Fruit fly (Drosophila melanogaster): ENCODE measurements around the gene CG33648.

The CG33648 gene

dm6 chr2L:14502578-14503426 lies 21.3 kb upstream of the CG33648 start (continued):
- TF ChIP-seq bcd (GFP tag; optimal IDR thresholded peaks at IDR 0.05), result peak; percentile 90
- TF ChIP-seq YL-1 (GFP tag; optimal IDR thresholded peaks at IDR 0.05), result peak; percentile 57
- TF ChIP-seq HLHmδ (GFP tag; optimal IDR thresholded peaks at IDR 0.05), result no peak
- TF ChIP-seq ERR (GFP tag; optimal IDR thresholded peaks at IDR 0.05), result peak; percentile 86
- TF ChIP-seq corto (GFP tag; optimal IDR thresholded peaks at IDR 0.05), result peak; percentile 86
- peak; percentile 74 for TF ChIP-seq CG17912 (GFP tag; optimal IDR thresholded peaks at IDR 0.05)
- peak; percentile 88 for TF ChIP-seq Atf3 (GFP tag; optimal IDR thresholded peaks at IDR 0.05)
- peak; percentile 89 for TF ChIP-seq CG8089 (GFP tag; optimal IDR thresholded peaks at IDR 0.05)
- peak; percentile 85 for TF ChIP-seq emc (GFP tag; optimal IDR thresholded peaks at IDR 0.05)
- TF ChIP-seq seq (GFP tag; IDR thresholded peaks at IDR 0.05), result peak; percentile 92
- TF ChIP-seq chinmo (GFP tag; IDR thresholded peaks at IDR 0.05; ENCODE audit: partially characterized antibody), result 0 out of 4 replicates have a peak, but pooled peaks have one; percentile 66
- TF ChIP-seq Dp (GFP tag; optimal IDR thresholded peaks at IDR 0.05), result no peak
- TF ChIP-seq CG11560 (tag; IDR thresholded peaks at IDR 0.05), result peak; percentile 72
- TF ChIP-seq CG1832 (GFP tag; optimal IDR thresholded peaks at IDR 0.05), result no peak
- TF ChIP-seq gt (GFP tag; IDR thresholded peaks at IDR 0.05), result peak; percentile 69
- peak; percentile 5 for TF ChIP-seq CG9797 (GFP tag; optimal IDR thresholded peaks at IDR 0.05)
- peak; percentile 88 for TF ChIP-seq CG9817 (tag; optimal IDR thresholded peaks at IDR 0.05)
- TF ChIP-seq CG8478 (optimal IDR thresholded peaks at IDR 0.05), result no peak
- TF ChIP-seq CG4617 (GFP tag; optimal IDR thresholded peaks at IDR 0.05; ENCODE audit: borderline replicate concordance), result peak; percentile 81
- TF ChIP-seq Stat92E (GFP tag; optimal IDR thresholded peaks at IDR 0.05), result no peak
- TF ChIP-seq CG32772 (GFP tag; IDR thresholded peaks at IDR 0.05), result peak; percentile 90
- TF ChIP-seq CG30403 (GFP tag; optimal IDR thresholded peaks at IDR 0.05), result peak; percentile 95
- TF ChIP-seq Max (GFP tag; optimal IDR thresholded peaks at IDR 0.05), result peak; percentile 77
- peak; percentile 91 for TF ChIP-seq CG12744 (GFP tag; optimal IDR thresholded peaks at IDR 0.05)
- TF ChIP-seq CG15696 (tag; optimal IDR thresholded peaks at IDR 0.05), result peak; percentile 52
- TF ChIP-seq ab (GFP tag; optimal IDR thresholded peaks at IDR 0.05), result peak; percentile 60
- TF ChIP-seq ato (GFP tag; IDR thresholded peaks at IDR 0.05; ENCODE audit: partially characterized antibody), result no peak
- TF ChIP-seq zf30C (GFP tag; optimal IDR thresholded peaks at IDR 0.05), result peak; percentile 57
- peak; percentile 79 for TF ChIP-seq CG9437 (GFP tag; optimal IDR thresholded peaks at IDR 0.05)
- peak; percentile 86 for TF ChIP-seq CG31224 (GFP tag; IDR thresholded peaks at IDR 0.05)
- no peak for TF ChIP-seq inv (GFP tag; IDR thresholded peaks at IDR 0.05; ENCODE audit: partially characterized antibody)
- TF ChIP-seq al (GFP tag; IDR thresholded peaks at IDR 0.05), result peak; percentile 91
- peak; percentile 93 for TF ChIP-seq CG7839 (tag; optimal IDR thresholded peaks at IDR 0.05)
- TF ChIP-seq sug (tag; optimal IDR thresholded peaks at IDR 0.05), result peak; percentile 75
- peak; percentile 90 for TF ChIP-seq CG4854 (GFP tag; optimal IDR thresholded peaks at IDR 0.05)
- peak; percentile 85 for TF ChIP-seq Mes4 (GFP tag; optimal IDR thresholded peaks at IDR 0.05)
- peak; percentile 78 for TF ChIP-seq CG10959 (GFP tag; IDR thresholded peaks at IDR 0.05)
- TF ChIP-seq insv (GFP tag; optimal IDR thresholded peaks at IDR 0.05), result peak in 1 of 2 experiments; percentile 27
- TF ChIP-seq crol (GFP tag; IDR thresholded peaks at IDR 0.05), result peak; percentile 54
- TF ChIP-seq Sry-δ (GFP tag; optimal IDR thresholded peaks at IDR 0.05), result peak; percentile 61
- peak; percentile 69 for TF ChIP-seq CG4360 (GFP tag; IDR thresholded peaks at IDR 0.05)
- peak; percentile 87 for TF ChIP-seq CG12155 (GFP tag; optimal IDR thresholded peaks at IDR 0.05)
- TF ChIP-seq ci (GFP tag; IDR thresholded peaks at IDR 0.05), result peak; percentile 98
- peak; percentile 76 for TF ChIP-seq Jarid2 (GFP tag; optimal IDR thresholded peaks at IDR 0.05)
- TF ChIP-seq dmrt99B (tag; optimal IDR thresholded peaks at IDR 0.05), result peak; percentile 97
- TF ChIP-seq Optix (GFP tag; IDR thresholded peaks at IDR 0.05), result peak; percentile 91
- TF ChIP-seq CG14441 (GFP tag; IDR thresholded peaks at IDR 0.05), result peak; percentile 95
- TF ChIP-seq Dad (GFP tag; optimal IDR thresholded peaks at IDR 0.05), result peak; percentile 86
- peak; percentile 93 for TF ChIP-seq ttk (GFP tag; IDR thresholded peaks at IDR 0.05)

All from whole organism, embryonic.